Worm (Caenorhabditis elegans) whole organism, early embryonic: ENCODE data around the gene K09C6.7.

Experiments used
- ama-1 ChIP-seq: fragments of 150-350 bp; optimal IDR thresholded peaks from 2 replicates; lab custom pipeline; 2014
- ets-7 ChIP-seq: sonication (generic microtip); optimal IDR thresholded peaks from 2 replicates; lab custom pipeline; 2016; ENCODE audit warnings: missing genotype, missing genetic modification characterization, missing compliant biosample characterization
- flt-1 ChIP-seq: fragments of 200-800 bp; sonication (Bioruptor generic); IDR thresholded peaks from 2 replicates; pipeline ENCODE4 v1.3.6; 2022; ENCODE audit warnings: missing genetic modification characterization, missing compliant biosample characterization
- hmg-4 ChIP-seq: fragments of 200-800 bp; sonication (Bioruptor generic); optimal IDR thresholded peaks from 2 replicates; lab custom pipeline; 2018; ENCODE audit warnings: mild to moderate bottlenecking, missing genetic modification characterization, missing compliant biosample characterization
- hnd-1 ChIP-seq: sonication (generic microtip); optimal IDR thresholded peaks from 2 replicates; lab custom pipeline; 2016; ENCODE audit warnings: missing genetic modification characterization, missing compliant biosample characterization
- tbx-11 ChIP-seq: fragments of 200-800 bp; sonication (Bioruptor generic); IDR thresholded peaks from 2 replicates; pipeline ENCODE4 v1.3.6; 2022; ENCODE audit warnings: missing genetic modification characterization, missing compliant biosample characterization

ce11 chrV:879171-879570 lies 40.3 kb upstream of the K09C6.7 start, which contains the start of gene srg-53:
- TF ChIP-seq ama-1 (lab: Kevin White, UChicago) = no peak
- no peak for TF ChIP-seq ets-7
- TF ChIP-seq hmg-4 = no peak
- TF ChIP-seq hnd-1 (tag; lab: Kevin White, UChicago) = no peak
- no peak for TF ChIP-seq tbx-11 (GFP tag; lab: Robert Waterston, UW)
- TF ChIP-seq flt-1 (GFP tag; lab: Robert Waterston, UW) = no peak
